Worm (Caenorhabditis elegans): ENCODE measurements around the gene C17E7.4.

DNA sequence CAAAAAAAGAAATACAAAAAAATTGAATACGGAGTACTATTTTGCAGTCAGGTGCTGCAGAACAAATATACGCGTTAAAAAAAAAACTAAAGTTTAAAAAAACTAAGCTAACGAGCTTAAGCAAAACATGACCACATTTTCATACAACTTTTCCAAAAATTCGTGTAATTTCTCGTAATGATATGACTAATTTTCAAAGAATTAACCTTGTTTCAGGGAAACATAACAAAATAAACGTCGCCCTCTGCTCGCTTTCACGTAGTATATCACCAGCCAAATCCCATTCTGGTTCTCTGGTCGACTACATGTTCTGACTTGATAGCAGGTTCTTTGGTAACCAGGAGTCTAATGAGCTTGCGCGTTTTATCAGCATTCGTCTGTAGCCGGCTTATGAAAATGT, 22.3 kb upstream of the C17E7.4 start:
- TF ChIP-seq ceh-9 (tag; optimal IDR thresholded peaks at IDR 0.05) = no peak
- TF ChIP-seq sdc-2 (tag; optimal IDR thresholded peaks at IDR 0.05) = no peak
- TF ChIP-seq pha-4 (tag; optimal IDR thresholded peaks at IDR 0.05) = no peak
- no peak for TF ChIP-seq elt-2 (tag; optimal IDR thresholded peaks at IDR 0.05)
- no peak for TF ChIP-seq elt-4 (tag; optimal IDR thresholded peaks at IDR 0.05)
- no peak for TF ChIP-seq pax-1 (tag; optimal IDR thresholded peaks at IDR 0.05)

Measured in whole organism, late embryonic.